Worm (Caenorhabditis elegans) whole organism, L4 larva: ENCODE data around the gene arl-3.

Experiments
- D1046.2 ChIP-seq: fragments of 200-800 bp; sonication (Bioruptor generic); IDR thresholded peaks from 2 replicates; pipeline ENCODE4 v1.3.6; 2022; ENCODE audit warnings: missing genetic modification characterization, missing compliant biosample characterization
- F37D6.2 ChIP-seq: sonication (generic microtip); optimal IDR thresholded peaks from 2 replicates; lab custom pipeline; 2016; ENCODE audit warnings: mild to moderate bottlenecking, missing genetic modification characterization, missing compliant biosample characterization
- F49E8.2 ChIP-seq: sonication (generic microtip); optimal IDR thresholded peaks from 2 replicates; lab custom pipeline; 2016; ENCODE audit warnings: missing compliant biosample characterization, mild to moderate bottlenecking, missing genetic modification characterization, borderline replicate concordance
- R02D3.7 ChIP-seq: fragments of 150-350 bp; sonication (generic microtip); optimal IDR thresholded peaks from 3 replicates; lab custom pipeline; 2014; ENCODE audit warnings: missing biosample characterization, missing genetic modification characterization
- ZK337.2 ChIP-seq: fragments of 200-800 bp; sonication (Bioruptor generic); IDR thresholded peaks from 2 replicates; pipeline ENCODE4 v1.3.6; 2022; ENCODE audit warnings: missing genetic modification reagents, missing genetic modification characterization, missing compliant biosample characterization
- ZK546.5 ChIP-seq, 2 experiments: sonication (generic microtip); optimal IDR thresholded peaks; 2 replicates each; lab custom pipeline; 2017; ENCODE audit warnings: missing biosample characterization in 2 of 2, missing genetic modification characterization in 2 of 2
- aha-1 ChIP-seq: fragments of 150-350 bp; peaks from one replicate; lab custom pipeline; 2014; ENCODE audit warnings: missing biosample characterization, missing genetic modification characterization
- ama-1 ChIP-seq: fragments of 150-350 bp; optimal IDR thresholded peaks from 2 replicates; lab custom pipeline; 2014; ENCODE audit warnings: inconsistent platforms, mixed read lengths
- ceh-28 ChIP-seq: fragments of 150-350 bp; optimal IDR thresholded peaks from 2 replicates; lab custom pipeline; 2014; ENCODE audit warnings: missing biosample characterization, missing genetic modification reagents, missing genetic modification characterization
- ceh-32 ChIP-seq: sonication (generic microtip); optimal IDR thresholded peaks from 2 replicates; lab custom pipeline; 2016; ENCODE audit warnings: mild to moderate bottlenecking, missing genetic modification characterization, missing compliant biosample characterization; ENCODE audit not compliant: poor library complexity
- ceh-62 ChIP-seq: sonication (generic microtip); optimal IDR thresholded peaks from 2 replicates; lab custom pipeline; 2017; ENCODE audit warnings: missing biosample characterization, missing genetic modification characterization
- daf-12 ChIP-seq: fragments of 150-350 bp; optimal IDR thresholded peaks from 2 replicates; lab custom pipeline; 2014; ENCODE audit warnings: missing biosample characterization, missing genetic modification reagents, missing genetic modification characterization
- daf-16 ChIP-seq, 3 experiments: sonication (generic microtip); optimal IDR thresholded peaks; 2 replicates each; lab custom pipeline; 2016 to 2017; ENCODE audit warnings: missing genetic modification characterization in 3 of 3, missing genetic modification reagents in 3 of 3, mild to moderate bottlenecking in 2 of 3, missing compliant biosample characterization in 2 of 3, missing biosample characterization in 1 of 3, moderate library complexity in 1 of 3
- dpl-1 ChIP-seq: fragments of 150-350 bp; optimal IDR thresholded peaks from 2 replicates; lab custom pipeline; 2014; ENCODE audit warnings: missing biosample characterization, missing genetic modification reagents, missing genetic modification characterization
- gei-8 ChIP-seq: fragments of 200-800 bp; sonication (Bioruptor generic); optimal IDR thresholded peaks from 2 replicates; lab custom pipeline; 2018; ENCODE audit warnings: mild to moderate bottlenecking, missing genetic modification characterization, missing compliant biosample characterization
- lim-7 ChIP-seq: fragments of 200-800 bp; sonication (Bioruptor generic); IDR thresholded peaks from 2 replicates; pipeline ENCODE4 v1.3.6; 2022; ENCODE audit warnings: missing genetic modification characterization, missing compliant biosample characterization
- lin-15B ChIP-seq: fragments of 150-350 bp; sonication (generic microtip); optimal IDR thresholded peaks from 3 replicates; lab custom pipeline; 2014; ENCODE audit warnings: missing biosample characterization, missing genetic modification characterization
- lin-38 ChIP-seq: fragments of 200-800 bp; sonication (Bioruptor generic); IDR thresholded peaks from 2 replicates; pipeline ENCODE4 v1.3.6; 2022; ENCODE audit warnings: missing genetic modification reagents, missing genetic modification characterization, missing compliant biosample characterization
- lin-39 ChIP-seq: fragments of 150-350 bp; optimal IDR thresholded peaks from 2 replicates; lab custom pipeline; 2014; ENCODE audit warnings: missing biosample characterization, missing genetic modification reagents, missing genetic modification characterization
- madf-5 ChIP-seq, 2 experiments: fragments of 200-800 bp; sonication (Bioruptor generic); IDR thresholded peaks; 2 replicates each; pipeline ENCODE4 v1.3.6; 2022; ENCODE audit warnings: missing compliant biosample characterization in 2 of 2, missing genetic modification characterization in 2 of 2
- madf-9 ChIP-seq: fragments of 200-800 bp; sonication (Bioruptor generic); conservative IDR thresholded peaks from 2 replicates; pipeline ENCODE4 v1.3.6; 2022; ENCODE audit warnings: missing genetic modification reagents, missing genetic modification characterization, missing compliant biosample characterization
- mdl-1 ChIP-seq, 2 experiments: fragments of 150-350 bp in 1 of 2; sonication (generic microtip) in 1 of 2; optimal IDR thresholded peaks; 2 replicates each; lab custom pipeline; 2014 to 2017; ENCODE audit warnings: missing biosample characterization in 2 of 2, missing genetic modification characterization in 2 of 2
- mes-2 ChIP-seq: sonication (generic microtip); optimal IDR thresholded peaks from 2 replicates; lab custom pipeline; 2016; ENCODE audit warnings: missing genotype, mild to moderate bottlenecking, missing genetic modification characterization, missing compliant biosample characterization; ENCODE audit not compliant: poor library complexity, severe bottlenecking
- nhr-10 ChIP-seq: fragments of 150-350 bp; optimal IDR thresholded peaks from 2 replicates; lab custom pipeline; 2014; ENCODE audit warnings: missing biosample characterization, missing genetic modification characterization
- nhr-237 ChIP-seq: sonication (generic microtip); optimal IDR thresholded peaks from 2 replicates; lab custom pipeline; 2017; ENCODE audit warnings: missing biosample characterization, missing genetic modification characterization
- nhr-28 ChIP-seq: fragments of 150-350 bp; optimal IDR thresholded peaks from 2 replicates; lab custom pipeline; 2014; ENCODE audit warnings: missing biosample characterization, missing genetic modification characterization
- nhr-41 ChIP-seq: fragments of 200-800 bp; sonication (Bioruptor generic); IDR thresholded peaks from 2 replicates; pipeline ENCODE4 v1.3.6; 2022; ENCODE audit warnings: missing genetic modification reagents, missing genetic modification characterization, missing compliant biosample characterization
- nhr-42 ChIP-seq: fragments of 200-800 bp; sonication (Bioruptor generic); IDR thresholded peaks from 2 replicates; pipeline ENCODE4 v1.3.6; 2022; ENCODE audit warnings: missing genetic modification characterization, missing compliant biosample characterization
- nhr-6 ChIP-seq: fragments of 150-350 bp; optimal IDR thresholded peaks from 2 replicates; lab custom pipeline; 2014; ENCODE audit warnings: missing biosample characterization, missing genetic modification characterization
- nhr-76 ChIP-seq: fragments of 150-350 bp; optimal IDR thresholded peaks from 2 replicates; lab custom pipeline; 2014; ENCODE audit warnings: missing biosample characterization, missing genetic modification characterization
- pha-4 ChIP-seq, 2 experiments: fragments of 150-350 bp in 1 of 2; fragments of 200-800 bp in 1 of 2; sonication (Bioruptor generic) in 1 of 2; IDR thresholded peaks in 1 of 2; optimal IDR thresholded peaks in 1 of 2; 2 replicates each; pipeline versions ENCODE4 v1.3.6 to Lab custom; 2014 to 2022; ENCODE audit warnings: missing genetic modification characterization in 2 of 2, missing genetic modification reagents in 2 of 2, missing biosample characterization in 1 of 2, missing compliant biosample characterization in 1 of 2
- sdz-12 ChIP-seq: fragments of 200-800 bp; sonication (Bioruptor generic); optimal IDR thresholded peaks from 2 replicates; lab custom pipeline; 2018; ENCODE audit warnings: mild to moderate bottlenecking, missing genetic modification characterization, missing compliant biosample characterization
- spr-1 ChIP-seq: sonication (generic microtip); optimal IDR thresholded peaks from 2 replicates; lab custom pipeline; 2016; ENCODE audit warnings: mild to moderate bottlenecking, missing genetic modification characterization, missing compliant biosample characterization
- spr-3 ChIP-seq: fragments of 200-800 bp; sonication (Bioruptor generic); optimal IDR thresholded peaks from 2 replicates; lab custom pipeline; 2018; ENCODE audit warnings: mild to moderate bottlenecking, missing genetic modification characterization, missing compliant biosample characterization
- tag-97 ChIP-seq: fragments of 200-800 bp; sonication (Bioruptor generic); IDR thresholded peaks from 2 replicates; pipeline ENCODE4 v1.3.6; 2022; ENCODE audit warnings: missing genetic modification characterization, missing compliant biosample characterization
- unc-39 ChIP-seq: sonication (generic microtip); optimal IDR thresholded peaks from 2 replicates; lab custom pipeline; 2017; ENCODE audit warnings: missing biosample characterization, missing genetic modification characterization
- unc-62 ChIP-seq, 3 experiments: fragments of 150-350 bp in 1 of 3; sonication (generic microtip); optimal IDR thresholded peaks in 2 of 3; peaks in 1 of 3; 1 replicate in 1 of 3; 2 replicates in 2 of 3; lab custom pipeline; 2014 to 2017; ENCODE audit warnings: missing biosample characterization in 3 of 3, missing genetic modification characterization in 3 of 3, missing genetic modification reagents in 3 of 3, missing genotype in 1 of 3
- zfp-3 ChIP-seq: fragments of 200-800 bp; sonication (Bioruptor generic); conservative IDR thresholded peaks from 2 replicates; pipeline ENCODE4 v1.3.6; 2022; ENCODE audit warnings: missing genetic modification reagents, missing genetic modification characterization, missing compliant biosample characterization
- ztf-7 ChIP-seq: fragments of 150-350 bp; optimal IDR thresholded peaks from 2 replicates; lab custom pipeline; 2014; ENCODE audit warnings: missing biosample characterization, missing genetic modification characterization

arl-3 gene

DNA sequence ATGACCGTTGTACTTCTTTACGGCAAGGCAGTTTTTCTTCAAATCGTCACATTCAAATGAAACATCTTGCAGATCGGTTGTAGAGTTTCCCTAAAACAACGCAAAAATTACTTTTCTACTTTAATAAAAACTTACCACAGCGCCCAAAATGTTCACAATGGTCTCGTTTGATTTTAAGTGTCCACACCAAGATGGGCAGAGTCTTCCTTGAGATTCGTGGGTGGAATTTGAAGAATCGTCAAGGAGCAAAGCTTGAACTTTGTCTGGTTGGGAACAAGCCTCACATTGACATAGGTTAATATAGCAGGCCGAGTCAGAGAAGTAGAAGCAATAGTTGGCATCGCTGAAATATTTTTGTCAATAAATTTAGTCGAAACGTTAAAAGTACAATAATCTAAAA, 1.2 kb upstream of the arl-3 start (continued):
- no peak for TF ChIP-seq nhr-41 (GFP tag; lab: Robert Waterston, UW)
- TF ChIP-seq D1046.2 (GFP tag; lab: Robert Waterston, UW) = no peak
- TF ChIP-seq sdz-12 (GFP tag; lab: Kevin White, UChicago) = peak; percentile 44
- no peak for TF ChIP-seq nhr-6
- no peak for TF ChIP-seq spr-3
- TF ChIP-seq ZK546.5 (tag; optimal IDR thresholded peaks at IDR 0.05; lab: Kevin White, UChicago) = no peak
- no peak for TF ChIP-seq tag-97 (GFP tag; lab: Robert Waterston, UW)
- peak; percentile 7 for TF ChIP-seq mes-2 (tag; lab: Kevin White, UChicago)
- no peak for TF ChIP-seq nhr-237
- no peak for TF ChIP-seq ceh-62 (tag; lab: Kevin White, UChicago)
- no peak for TF ChIP-seq daf-12 (tag; lab: Kevin White, UChicago)

DNA sequence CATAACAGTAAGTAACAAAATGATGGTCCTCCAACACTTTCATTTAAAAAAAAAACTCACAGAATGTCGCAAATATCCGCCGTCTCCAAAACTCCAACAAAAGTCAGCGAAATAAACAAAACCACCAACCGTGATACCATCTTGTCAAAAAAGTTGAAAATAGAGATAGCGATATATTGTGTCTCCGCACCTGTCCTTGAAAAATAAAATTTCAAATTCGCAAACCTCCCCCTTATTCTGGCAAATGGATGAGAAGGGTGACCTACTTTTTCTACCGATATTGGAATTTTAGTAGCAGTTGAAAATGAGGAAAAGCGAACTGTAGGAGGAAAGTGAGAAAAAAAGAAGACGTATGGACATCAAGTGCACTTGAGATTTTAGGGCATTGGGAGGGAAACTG, 793 bp upstream of the arl-3 start, which contains the start of gene F19H8.2:
F19H8.2 (minus strand) TSS at position 391 of the 400 bp plus-strand sequence.
- no peak for TF ChIP-seq dpl-1 (GFP tag; lab: Kevin White, UChicago)
- TF ChIP-seq unc-39 (tag; lab: Kevin White, UChicago) = no peak
- TF ChIP-seq nhr-6 = peak; percentile 4
- TF ChIP-seq mdl-1 (tag; optimal IDR thresholded peaks at IDR 0.05; lab: Kevin White, UChicago) = no peak
- no peak for TF ChIP-seq madf-9
- no peak for TF ChIP-seq nhr-41 (GFP tag; lab: Robert Waterston, UW)
- TF ChIP-seq zfp-3 = no peak
- peak in 1 of 2 experiments; percentile 1 for TF ChIP-seq unc-62 (GFP tag; optimal IDR thresholded peaks at IDR 0.05 in 1 of 2; lab: Kevin White, UChicago)
- TF ChIP-seq unc-62 (tag; optimal IDR thresholded peaks at IDR 0.05; lab: Kevin White, UChicago) = no peak
- TF ChIP-seq madf-5 (GFP tag; IDR thresholded peaks at IDR 0.05; lab: Robert Waterston, UW) = no peak
- TF ChIP-seq daf-16 (GFP tag; optimal IDR thresholded peaks at IDR 0.05; lab: Kevin White, UChicago) = no peak
- TF ChIP-seq daf-16 (tag; optimal IDR thresholded peaks at IDR 0.05; lab: Kevin White, UChicago) = peak; percentile 19
- no peak for TF ChIP-seq gei-8 (GFP tag; lab: Kevin White, UChicago)
- peak; percentile 66 for TF ChIP-seq aha-1
- TF ChIP-seq lim-7 (GFP tag; lab: Robert Waterston, UW) = no peak
- TF ChIP-seq lin-15B (tag; lab: Kevin White, UChicago) = no peak
- no peak for TF ChIP-seq ztf-7 (tag; lab: Kevin White, UChicago)
- TF ChIP-seq spr-1 (tag; lab: Kevin White, UChicago) = no peak
- TF ChIP-seq F37D6.2 (tag; lab: Kevin White, UChicago) = no peak

DNA sequence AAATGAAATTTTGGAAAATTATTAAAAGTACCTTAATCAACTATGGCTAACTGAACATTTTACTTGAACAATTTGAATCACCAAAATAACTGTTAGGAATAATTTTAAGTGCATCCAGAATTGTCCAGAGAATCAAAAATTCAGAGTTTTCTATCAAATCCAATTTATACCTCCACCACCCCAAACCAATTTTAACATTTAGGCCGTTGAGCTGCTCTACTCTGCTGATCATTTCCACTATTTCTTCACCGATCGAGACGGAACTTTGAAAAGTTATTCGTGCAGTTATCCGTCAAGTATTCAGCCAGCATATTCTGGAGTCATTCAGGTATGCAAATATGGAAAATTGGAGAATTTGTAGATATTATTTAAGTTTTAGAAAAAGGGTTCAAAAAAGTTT, 2.2 kb downstream of the arl-3 start:
- TF ChIP-seq nhr-28 (tag; lab: Kevin White, UChicago) (no peak), nhr-10 (tag; lab: Kevin White, UChicago) (no peak), nhr-42 (GFP tag; lab: Robert Waterston, UW) (0 out of 2 replicates have a peak, but pooled peaks have one; percentile 55), ZK337.2 (GFP tag; lab: Robert Waterston, UW) (no peak), nhr-76 (tag; lab: Kevin White, UChicago) (no peak), unc-62 (GFP tag; optimal IDR thresholded peaks at IDR 0.05 in 1 of 2; lab: Kevin White, UChicago) (peak in 1 of 2 experiments; percentile 50), unc-62 (tag; optimal IDR thresholded peaks at IDR 0.05; lab: Kevin White, UChicago) (no peak), pha-4 (GFP tag; IDR thresholded peaks at IDR 0.05; lab: Robert Waterston, UW) (no peak), pha-4 (tag; optimal IDR thresholded peaks at IDR 0.05; lab: Kevin White, UChicago) (no peak), ama-1 (lab: Kevin White, UChicago) (peak; percentile 79), lin-39 (no peak), aha-1 (peak; percentile 86), nhr-6 (peak; percentile 6), ceh-32 (tag; lab: Kevin White, UChicago) (no peak), F49E8.2 (tag; lab: Kevin White, UChicago) (no peak), ceh-28 (tag; lab: Kevin White, UChicago) (no peak), R02D3.7 (tag; lab: Kevin White, UChicago) (no peak), lin-38 (GFP tag; lab: Robert Waterston, UW) (no peak)
